Worm (Caenorhabditis elegans): ENCODE results near the gene dmsr-10.

The dmsr-10 gene

ce11 chrV:6829404-6829803, 27.7 kb upstream of the dmsr-10 start, which contains the start of gene col-141:
Gene col-141, plus strand, starts transcription at chrV:6829704.
- TF ChIP-seq aly-2 (tag; optimal IDR thresholded peaks at IDR 0.05) = no peak
- TF ChIP-seq R02D3.7 (tag; optimal IDR thresholded peaks at IDR 0.05) = no peak
- TF ChIP-seq mdl-1 (tag; optimal IDR thresholded peaks at IDR 0.05) = no peak
- no peak for TF ChIP-seq nhr-77 (tag; optimal IDR thresholded peaks at IDR 0.05)
- TF ChIP-seq egl-5 (tag; optimal IDR thresholded peaks at IDR 0.05) = no peak
- TF ChIP-seq ztf-4 (tag; optimal IDR thresholded peaks at IDR 0.05) = no peak
- no peak for TF ChIP-seq unc-62 (GFP tag; optimal IDR thresholded peaks at IDR 0.05)
- TF ChIP-seq ama-1 (optimal IDR thresholded peaks at IDR 0.05) = no peak
- TF ChIP-seq nhr-23 (tag; optimal IDR thresholded peaks at IDR 0.05) = no peak
- TF ChIP-seq ZK546.5 (tag; optimal IDR thresholded peaks at IDR 0.05) = no peak
- no peak for TF ChIP-seq elt-1 (tag; optimal IDR thresholded peaks at IDR 0.05)

- TF ChIP-seq lin-39 (tag; optimal IDR thresholded peaks at IDR 0.05) (no peak), unc-39 (tag; optimal IDR thresholded peaks at IDR 0.05) (no peak), nhr-12 (tag; optimal IDR thresholded peaks at IDR 0.05) (no peak), ceh-82 (tag; optimal IDR thresholded peaks at IDR 0.05) (no peak), aly-2 (tag; optimal IDR thresholded peaks at IDR 0.05) (no peak), snpc-4 (tag; optimal IDR thresholded peaks at IDR 0.05) (no peak), nhr-76 (tag; optimal IDR thresholded peaks at IDR 0.05) (no peak), skn-1 (tag; optimal IDR thresholded peaks at IDR 0.05) (no peak), egl-5 (tag; optimal IDR thresholded peaks at IDR 0.05) (no peak), nhr-23 (tag; optimal IDR thresholded peaks at IDR 0.05) (no peak), nhr-67 (tag; optimal IDR thresholded peaks at IDR 0.05) (no peak), egl-27 (tag; optimal IDR thresholded peaks at IDR 0.05) (no peak), ZK546.5 (tag; optimal IDR thresholded peaks at IDR 0.05) (no peak), fos-1 (tag; optimal IDR thresholded peaks at IDR 0.05) (no peak), zag-1 (tag; optimal IDR thresholded peaks at IDR 0.05) (no peak), lsy-12 (tag; optimal IDR thresholded peaks at IDR 0.05) (no peak), lin-15B (tag; optimal IDR thresholded peaks at IDR 0.05) (no peak), ztf-11 (tag; optimal IDR thresholded peaks at IDR 0.05) (no peak), eor-1 (tag; optimal IDR thresholded peaks at IDR 0.05) (no peak), nhr-25 (tag; optimal IDR thresholded peaks at IDR 0.05) (no peak)
Measured at ce11 chrV:6828786-6829185, 27.0 kb upstream of the dmsr-10 start, which contains the start of gene dmsr-15. Gene dmsr-15, minus strand, starts transcription at chrV:6828886.

ce11 chrV:6823432-6823831, 21.7 kb upstream of the dmsr-10 start:
- TF ChIP-seq pqm-1 (tag; optimal IDR thresholded peaks at IDR 0.05) (peak; percentile 84), unc-39 (tag; optimal IDR thresholded peaks at IDR 0.05) (no peak), unc-62 (GFP tag; optimal IDR thresholded peaks at IDR 0.05) (no peak), nhr-67 (tag; optimal IDR thresholded peaks at IDR 0.05) (no peak), elt-2 (tag; optimal IDR thresholded peaks at IDR 0.05) (peak; percentile 92)

ce11 chrV:6821509-6821908, 19.8 kb upstream of the dmsr-10 start, which contains the start of gene T15B7.8:
Gene T15B7.8, plus strand, starts transcription at chrV:6821809.
- TF ChIP-seq ama-1 (optimal IDR thresholded peaks at IDR 0.05) (no peak), fkh-2 (tag; optimal IDR thresholded peaks at IDR 0.05) (no peak), aly-2 (tag; optimal IDR thresholded peaks at IDR 0.05) (no peak), daf-12 (tag; optimal IDR thresholded peaks at IDR 0.05) (no peak), nhr-28 (tag; optimal IDR thresholded peaks at IDR 0.05) (no peak), sea-2 (GFP tag; optimal IDR thresholded peaks at IDR 0.05) (no peak), eor-1 (tag; optimal IDR thresholded peaks at IDR 0.05) (no peak), skn-1 (tag; optimal IDR thresholded peaks at IDR 0.05) (no peak), jun-1 (tag; optimal IDR thresholded peaks at IDR 0.05) (no peak), R02D3.7 (tag; optimal IDR thresholded peaks at IDR 0.05) (no peak), nhr-76 (tag; optimal IDR thresholded peaks at IDR 0.05) (no peak), unc-39 (tag; optimal IDR thresholded peaks at IDR 0.05) (no peak), unc-62 (GFP tag; optimal IDR thresholded peaks at IDR 0.05) (no peak), elt-2 (tag; optimal IDR thresholded peaks at IDR 0.05) (no peak), nhr-237 (tag; optimal IDR thresholded peaks at IDR 0.05) (no peak)

ce11 chrV:6819812-6820211, 18.1 kb upstream of the dmsr-10 start, which contains the start of gene dmsr-13:
Gene dmsr-13, minus strand, starts transcription at chrV:6819912.
- TF ChIP-seq skn-1 (tag; optimal IDR thresholded peaks at IDR 0.05) = no peak
- no peak for TF ChIP-seq nhr-77 (tag; optimal IDR thresholded peaks at IDR 0.05)
- TF ChIP-seq nhr-76 (tag; optimal IDR thresholded peaks at IDR 0.05) = no peak
- TF ChIP-seq aly-2 (tag; optimal IDR thresholded peaks at IDR 0.05) = no peak
- no peak for TF ChIP-seq unc-39 (tag; optimal IDR thresholded peaks at IDR 0.05)
- no peak for TF ChIP-seq lin-39 (tag; optimal IDR thresholded peaks at IDR 0.05)
- no peak for TF ChIP-seq nhr-12 (tag; optimal IDR thresholded peaks at IDR 0.05)
- TF ChIP-seq elt-1 (tag; optimal IDR thresholded peaks at IDR 0.05) = no peak
- TF ChIP-seq ztf-11 (tag; optimal IDR thresholded peaks at IDR 0.05) = no peak
- no peak for TF ChIP-seq egl-5 (tag; optimal IDR thresholded peaks at IDR 0.05)
- no peak for TF ChIP-seq tbx-2 (tag; optimal IDR thresholded peaks at IDR 0.05)
- no peak for TF ChIP-seq ceh-16 (tag; optimal IDR thresholded peaks at IDR 0.05)
- TF ChIP-seq zag-1 (tag; optimal IDR thresholded peaks at IDR 0.05) = no peak
- TF ChIP-seq fos-1 (tag; optimal IDR thresholded peaks at IDR 0.05) = no peak
- TF ChIP-seq mdl-1 (tag; optimal IDR thresholded peaks at IDR 0.05) = no peak
- TF ChIP-seq hmg-11 (tag; optimal IDR thresholded peaks at IDR 0.05) = no peak
- no peak for TF ChIP-seq ceh-82 (tag; optimal IDR thresholded peaks at IDR 0.05)
- no peak for TF ChIP-seq nhr-67 (tag; optimal IDR thresholded peaks at IDR 0.05)
- no peak for TF ChIP-seq fkh-10 (GFP tag; optimal IDR thresholded peaks at IDR 0.05)
- no peak for TF ChIP-seq nfya-1 (tag; optimal IDR thresholded peaks at IDR 0.05; ENCODE audit: insufficient read depth)

Measured in whole organism, L3 larva.